Fruit fly (Drosophila melanogaster) whole organism, pupa: ENCODE data around the gene Cad74A.

Experiments
- CG10348 ChIP-seq: fragments of 200-800 bp; sonication (Bioruptor generic); IDR thresholded peaks from 2 replicates; pipeline ENCODE4 v1.3.6; 2022; ENCODE audit warnings: missing biosample characterization, missing genetic modification characterization
- CG12605 ChIP-seq: fragments of 200-800 bp; sonication (Bioruptor generic); IDR thresholded peaks from 2 replicates; pipeline ENCODE4 v1.3.6; 2022; ENCODE audit warnings: missing biosample characterization, missing genetic modification characterization
- CG13204 ChIP-seq: fragments of 200-800 bp; sonication (Bioruptor generic); optimal IDR thresholded peaks from 2 replicates; lab custom pipeline; 2018; ENCODE audit warnings: missing biosample characterization, mild to moderate bottlenecking, missing genetic modification characterization, moderate library complexity
- CG14655 ChIP-seq: fragments of 200-800 bp; sonication (Bioruptor generic); optimal IDR thresholded peaks from 3 replicates; lab custom pipeline; 2017; ENCODE audit warnings: mild to moderate bottlenecking, missing biosample characterization, missing genetic modification reagents, missing genetic modification characterization
- CG15710 ChIP-seq: fragments of 200-800 bp; sonication (Bioruptor generic); optimal IDR thresholded peaks from 2 replicates; lab custom pipeline; 2018; ENCODE audit warnings: missing biosample characterization, mild to moderate bottlenecking, missing genetic modification characterization, moderate library complexity
- CG17806 ChIP-seq: fragments of 200-800 bp; sonication (Bioruptor generic); optimal IDR thresholded peaks from 2 replicates; lab custom pipeline; 2018; ENCODE audit warnings: missing biosample characterization, mild to moderate bottlenecking, missing genetic modification characterization, moderate library complexity
- CG32121 ChIP-seq: fragments of 200-800 bp; sonication (Bioruptor generic); IDR thresholded peaks from 2 replicates; pipeline ENCODE4 v1.3.6; 2022; ENCODE audit warnings: missing biosample characterization, missing genetic modification characterization
- CG34367 ChIP-seq: fragments of 200-800 bp; sonication (Bioruptor generic); optimal IDR thresholded peaks from 2 replicates; lab custom pipeline; 2018; ENCODE audit warnings: missing biosample characterization, mild to moderate bottlenecking, missing genetic modification characterization
- CG4496 ChIP-seq: fragments of 200-800 bp; sonication (Bioruptor generic); IDR thresholded peaks from 3 replicates; pipeline ENCODE4 v1.3.6; 2022; ENCODE audit warnings: missing biosample characterization, missing genetic modification characterization
- CG8159 ChIP-seq: fragments of 200-800 bp; sonication (Bioruptor generic); optimal IDR thresholded peaks from 3 replicates; lab custom pipeline; 2018; ENCODE audit warnings: missing biosample characterization, mild to moderate bottlenecking, missing genetic modification characterization, moderate library complexity
- CG8301 ChIP-seq: fragments of 200-800 bp; sonication (Bioruptor generic); optimal IDR thresholded peaks from 2 replicates; lab custom pipeline; 2018; ENCODE audit warnings: missing biosample characterization, mild to moderate bottlenecking, missing genetic modification characterization
- CG9948 ChIP-seq: fragments of 200-800 bp; sonication (Bioruptor generic); optimal IDR thresholded peaks from 2 replicates; lab custom pipeline; 2018; ENCODE audit warnings: missing biosample characterization, mild to moderate bottlenecking, missing genetic modification characterization, moderate library complexity
- D1 ChIP-seq: fragments of 200-800 bp; sonication (Bioruptor generic); optimal IDR thresholded peaks from 2 replicates; lab custom pipeline; 2018; ENCODE audit warnings: missing biosample characterization, mild to moderate bottlenecking, missing genetic modification characterization, moderate library complexity
- EcR ChIP-seq: fragments of 200-800 bp; sonication (Bioruptor generic); optimal IDR thresholded peaks from 3 replicates; lab custom pipeline; 2019; ENCODE audit warnings: missing biosample characterization, missing genetic modification characterization, mild to moderate bottlenecking, moderate library complexity, missing genetic modification reagents
- Ets98B ChIP-seq: fragments of 200-800 bp; sonication (Bioruptor generic); IDR thresholded peaks from 2 replicates; pipeline ENCODE4 v1.3.6; 2022; ENCODE audit warnings: missing biosample characterization, missing genetic modification characterization
- Pif1A ChIP-seq: fragments of 200-800 bp; sonication (Bioruptor generic); optimal IDR thresholded peaks from 3 replicates; lab custom pipeline; 2016; ENCODE audit warnings: missing biosample characterization, missing genetic modification characterization
- Pif1B ChIP-seq: fragments of 200-800 bp; sonication (Bioruptor generic); optimal IDR thresholded peaks from 3 replicates; lab custom pipeline; 2016; ENCODE audit warnings: missing biosample characterization, missing genetic modification characterization
- Snoo ChIP-seq: fragments of 200-800 bp; sonication (Bioruptor generic); optimal IDR thresholded peaks from 3 replicates; lab custom pipeline; 2017; ENCODE audit warnings: missing biosample characterization, mild to moderate bottlenecking, missing genetic modification characterization, inconsistent platforms
- fd96Ca ChIP-seq: fragments of 200-800 bp; sonication (Bioruptor generic); IDR thresholded peaks from 3 replicates; pipeline ENCODE4 v1.3.6; 2022; ENCODE audit warnings: missing biosample characterization, missing genetic modification characterization
- gl ChIP-seq: fragments of 200-800 bp; sonication (Bioruptor generic); optimal IDR thresholded peaks from 2 replicates; lab custom pipeline; 2018; ENCODE audit warnings: missing biosample characterization, mild to moderate bottlenecking, missing genetic modification characterization
- rn ChIP-seq: fragments of 200-800 bp; sonication (Bioruptor generic); IDR thresholded peaks from 2 replicates; pipeline ENCODE4 v1.3.6; 2022; ENCODE audit warnings: missing biosample characterization, missing genetic modification characterization

Cad74A gene

DNA sequence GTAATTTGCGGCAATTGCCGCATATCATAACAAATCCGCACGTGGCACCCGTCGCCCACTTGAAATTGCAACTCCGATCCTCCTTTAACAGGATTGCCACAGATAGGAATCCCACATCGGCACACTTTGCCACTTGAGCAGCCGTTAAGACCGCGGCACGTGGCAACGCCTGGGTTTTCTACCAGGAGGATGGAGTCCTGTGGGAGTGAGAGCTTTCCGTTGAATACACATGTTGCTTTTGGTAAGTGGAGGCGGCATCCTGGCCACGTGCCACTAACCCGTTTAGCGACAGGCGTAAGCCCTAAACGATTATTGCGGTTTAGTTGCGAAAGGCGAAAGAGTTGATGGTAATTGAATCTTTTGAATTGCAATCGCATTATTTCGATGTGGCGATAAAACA lies 20.8 kb downstream of the Cad74A start:
- no peak for TF ChIP-seq rn (GFP tag; lab: Robert Waterston, UW)
- no peak for TF ChIP-seq CG4496
- no peak for TF ChIP-seq CG34367
- TF ChIP-seq CG13204 (GFP tag; lab: Kevin White, UChicago) = no peak
- TF ChIP-seq CG12605 (GFP tag; lab: Robert Waterston, UW) = no peak
- TF ChIP-seq EcR = no peak
- TF ChIP-seq CG9948 (tag; lab: Kevin White, UChicago) = no peak

dm6 chr3L:17357431-17357830 lies 21.9 kb downstream of the Cad74A start:
- TF ChIP-seq EcR (no peak), Ets98B (GFP tag; lab: Robert Waterston, UW) (no peak), CG9948 (tag; lab: Kevin White, UChicago) (no peak), CG10348 (no peak), CG34367 (no peak), CG8301 (tag; lab: Kevin White, UChicago) (no peak), Pif1A (GFP tag; lab: Kevin White, UChicago) (no peak), CG14655 (GFP tag; lab: Kevin White, UChicago) (no peak)

DNA sequence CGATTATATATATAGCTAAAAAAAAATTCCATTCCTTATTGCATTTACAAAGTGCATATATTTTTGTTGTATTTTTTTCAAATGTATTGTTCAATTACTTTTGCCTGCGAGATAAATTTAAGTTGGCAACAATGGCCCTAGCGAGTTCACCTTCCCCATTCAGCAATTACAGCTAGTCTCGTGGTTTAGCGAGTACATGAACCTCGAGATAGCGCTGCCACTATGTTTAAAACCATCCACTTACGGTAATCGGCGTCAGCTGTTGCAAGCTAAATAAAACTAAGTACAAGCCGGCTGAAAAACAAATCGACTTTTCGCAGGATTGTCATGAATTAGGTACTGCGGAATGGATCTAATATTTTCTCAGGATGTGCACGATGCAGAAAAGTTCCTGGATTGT lies 26.5 kb downstream of the Cad74A start:
- TF ChIP-seq EcR (no peak), rn (GFP tag; lab: Robert Waterston, UW) (no peak), CG9948 (tag; lab: Kevin White, UChicago) (no peak), CG10348 (no peak), CG32121 (GFP tag; lab: Robert Waterston, UW) (no peak), D1 (no peak), CG15710 (tag; lab: Kevin White, UChicago) (no peak), Pif1A (GFP tag; lab: Kevin White, UChicago) (no peak), CG34367 (no peak), CG12605 (GFP tag; lab: Robert Waterston, UW) (no peak), Ets98B (GFP tag; lab: Robert Waterston, UW) (no peak), fd96Ca (no peak), Snoo (no peak), CG8301 (tag; lab: Kevin White, UChicago) (no peak), CG4496 (no peak)

dm6 chr3L:17351522-17351921 lies 27.8 kb downstream of the Cad74A start, which contains the start of gene CG7692:
CG7692 (plus strand) TSS chr3L:17351822.
- no peak for TF ChIP-seq Pif1B
- no peak for TF ChIP-seq CG4496
- TF ChIP-seq fd96Ca = no peak
- no peak for TF ChIP-seq CG14655 (GFP tag; lab: Kevin White, UChicago)
- TF ChIP-seq Pif1A (GFP tag; lab: Kevin White, UChicago) = no peak
- TF ChIP-seq CG17806 = no peak
- no peak for TF ChIP-seq gl (tag; lab: Kevin White, UChicago)
- no peak for TF ChIP-seq CG8159 (tag; lab: Kevin White, UChicago)
- no peak for TF ChIP-seq Ets98B (GFP tag; lab: Robert Waterston, UW)
- TF ChIP-seq CG13204 (GFP tag; lab: Kevin White, UChicago) = no peak
- TF ChIP-seq CG8301 (tag; lab: Kevin White, UChicago) = no peak
- TF ChIP-seq CG12605 (GFP tag; lab: Robert Waterston, UW) = no peak
- TF ChIP-seq rn (GFP tag; lab: Robert Waterston, UW) = no peak
- TF ChIP-seq D1 = no peak
- TF ChIP-seq CG15710 (tag; lab: Kevin White, UChicago) = no peak
- TF ChIP-seq EcR = no peak

dm6 chr3L:17349604-17350003 lies 29.7 kb downstream of the Cad74A start, which contains the start of gene Mip:
Mip (minus strand) TSS chr3L:17349666.
- no peak for TF ChIP-seq CG9948 (tag; lab: Kevin White, UChicago)
- TF ChIP-seq CG14655 (GFP tag; lab: Kevin White, UChicago) = no peak
- TF ChIP-seq CG17806 = no peak
- no peak for TF ChIP-seq D1
- no peak for TF ChIP-seq CG10348
- no peak for TF ChIP-seq Pif1B
- no peak for TF ChIP-seq Snoo
- TF ChIP-seq rn (GFP tag; lab: Robert Waterston, UW) = no peak
- TF ChIP-seq CG15710 (tag; lab: Kevin White, UChicago) = no peak
- TF ChIP-seq CG32121 (GFP tag; lab: Robert Waterston, UW) = no peak
- no peak for TF ChIP-seq CG12605 (GFP tag; lab: Robert Waterston, UW)
- no peak for TF ChIP-seq fd96Ca
- TF ChIP-seq CG8159 (tag; lab: Kevin White, UChicago) = no peak
- TF ChIP-seq CG34367 = no peak
- TF ChIP-seq CG4496 = no peak
- TF ChIP-seq Ets98B (GFP tag; lab: Robert Waterston, UW) = no peak
- no peak for TF ChIP-seq gl (tag; lab: Kevin White, UChicago)
- no peak for TF ChIP-seq CG13204 (GFP tag; lab: Kevin White, UChicago)
- TF ChIP-seq Pif1A (GFP tag; lab: Kevin White, UChicago) = no peak

dm6 chr3L:17346393-17346792 lies 32.9 kb downstream of the Cad74A start:
- no peak for TF ChIP-seq CG32121 (GFP tag; lab: Robert Waterston, UW)
- no peak for TF ChIP-seq CG13204 (GFP tag; lab: Kevin White, UChicago)
- no peak for TF ChIP-seq CG4496
- TF ChIP-seq CG14655 (GFP tag; lab: Kevin White, UChicago) = no peak
- no peak for TF ChIP-seq Pif1B
- no peak for TF ChIP-seq Ets98B (GFP tag; lab: Robert Waterston, UW)
- TF ChIP-seq CG9948 (tag; lab: Kevin White, UChicago) = no peak
- no peak for TF ChIP-seq CG10348
- TF ChIP-seq CG8301 (tag; lab: Kevin White, UChicago) = no peak
- no peak for TF ChIP-seq gl (tag; lab: Kevin White, UChicago)
- TF ChIP-seq CG17806 = no peak
- TF ChIP-seq CG12605 (GFP tag; lab: Robert Waterston, UW) = no peak
- TF ChIP-seq Pif1A (GFP tag; lab: Kevin White, UChicago) = no peak
- TF ChIP-seq CG15710 (tag; lab: Kevin White, UChicago) = no peak
- no peak for TF ChIP-seq fd96Ca
- TF ChIP-seq Snoo = no peak
- no peak for TF ChIP-seq CG8159 (tag; lab: Kevin White, UChicago)
- no peak for TF ChIP-seq EcR
- no peak for TF ChIP-seq CG34367
